Fruit fly (Drosophila melanogaster) whole organism: ENCODE data around the gene frtz.

Experiments
- CG8478 ChIP-seq: fragments of >200 bp; optimal IDR thresholded peaks from 2 replicates; lab custom pipeline; 2018; ENCODE audit warnings: inconsistent platforms
- EcR ChIP-seq, 2 experiments: fragments of >200 bp; optimal IDR thresholded peaks; 2 replicates each; lab custom pipeline; 2017; ENCODE audit warnings: missing biosample characterization in 2 of 2, missing genetic modification characterization in 2 of 2, missing genetic modification reagents in 2 of 2
- pan ChIP-seq: fragments of >200 bp; optimal IDR thresholded peaks from 2 replicates; lab custom pipeline; 2017
- psq ChIP-seq: fragments of >200 bp; optimal IDR thresholded peaks from 2 replicates; lab custom pipeline; 2017
- usp ChIP-seq: fragments of >200 bp; optimal IDR thresholded peaks from 2 replicates; lab custom pipeline; 2017; ENCODE audit warnings: missing biosample characterization, missing genetic modification characterization, mixed read lengths

DNA sequence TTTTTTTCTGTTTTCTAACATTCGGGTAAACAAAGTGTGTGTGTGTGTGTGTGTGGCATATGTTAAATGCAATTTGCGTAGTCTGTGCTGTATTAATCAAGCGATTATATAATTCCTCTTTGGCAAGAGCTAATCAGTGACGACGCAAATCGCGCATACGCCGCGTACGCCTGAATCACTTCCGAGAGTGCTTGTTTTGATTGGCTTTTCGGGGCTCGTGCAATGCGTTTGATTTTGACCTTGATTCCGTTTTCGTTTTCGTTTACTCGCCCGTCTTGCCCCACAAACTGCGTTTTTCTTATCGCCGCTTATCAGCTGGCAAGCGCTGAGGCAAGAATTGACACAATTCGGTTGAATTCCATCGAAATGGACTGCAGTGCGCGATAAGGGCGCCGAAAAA, 22.8 kb downstream of the frtz start:
- TF ChIP-seq EcR (GFP tag; optimal IDR thresholded peaks at IDR 0.05; lab: Kevin White, UChicago): no peak
- TF ChIP-seq pan (lab: Kevin White, UChicago): no peak
- TF ChIP-seq CG8478 (lab: Kevin White, UChicago): no peak
- no peak for TF ChIP-seq psq (lab: Kevin White, UChicago)
- TF ChIP-seq usp (GFP tag; lab: Kevin White, UChicago): no peak
